Fruit fly (Drosophila melanogaster): ENCODE results near the gene brm.

Gene brm

dm6 chr3L:16002116-16002716, 19.5 kb upstream of the brm start:
- TF ChIP-seq pan (optimal IDR thresholded peaks at IDR 0.05) (no peak), usp (GFP tag; optimal IDR thresholded peaks at IDR 0.05) (no peak), EcR (GFP tag; optimal IDR thresholded peaks at IDR 0.05) (no peak), CG8478 (optimal IDR thresholded peaks at IDR 0.05) (no peak), psq (optimal IDR thresholded peaks at IDR 0.05) (no peak)

- TF ChIP-seq EcR (GFP tag; optimal IDR thresholded peaks at IDR 0.05) (no peak), CG8478 (optimal IDR thresholded peaks at IDR 0.05) (no peak), pan (optimal IDR thresholded peaks at IDR 0.05) (no peak), Dll (optimal IDR thresholded peaks at IDR 0.05) (no peak), psq (optimal IDR thresholded peaks at IDR 0.05) (no peak), usp (GFP tag; optimal IDR thresholded peaks at IDR 0.05) (no peak)
These were observed 18.6 kb upstream of the brm start for dm6 chr3L:16001164-16001679.

dm6 chr3L:15999358-16000005, 16.8 kb upstream of the brm start:
- TF ChIP-seq usp (GFP tag; optimal IDR thresholded peaks at IDR 0.05) = no peak
- no peak for TF ChIP-seq psq (optimal IDR thresholded peaks at IDR 0.05)
- TF ChIP-seq EcR (GFP tag; optimal IDR thresholded peaks at IDR 0.05) = no peak
- no peak for TF ChIP-seq CG8478 (optimal IDR thresholded peaks at IDR 0.05)
- no peak for TF ChIP-seq pan (optimal IDR thresholded peaks at IDR 0.05)
- no peak for TF ChIP-seq Dll (optimal IDR thresholded peaks at IDR 0.05)

- TF ChIP-seq Dll (optimal IDR thresholded peaks at IDR 0.05) (no peak), CG8478 (optimal IDR thresholded peaks at IDR 0.05) (no peak), usp (GFP tag; optimal IDR thresholded peaks at IDR 0.05) (no peak), pan (optimal IDR thresholded peaks at IDR 0.05) (no peak), psq (optimal IDR thresholded peaks at IDR 0.05) (no peak), EcR (GFP tag; optimal IDR thresholded peaks at IDR 0.05) (no peak)
These were observed 15.5 kb upstream of the brm start for dm6 chr3L:15998217-15998616.

dm6 chr3L:15996019-15996418, 13.3 kb upstream of the brm start:
- TF ChIP-seq psq (optimal IDR thresholded peaks at IDR 0.05) (no peak), usp (GFP tag; optimal IDR thresholded peaks at IDR 0.05) (no peak), EcR (GFP tag; optimal IDR thresholded peaks at IDR 0.05) (no peak), CG8478 (optimal IDR thresholded peaks at IDR 0.05) (no peak), Dll (optimal IDR thresholded peaks at IDR 0.05) (no peak), pan (optimal IDR thresholded peaks at IDR 0.05) (no peak)

- TF ChIP-seq pan (optimal IDR thresholded peaks at IDR 0.05) (no peak), psq (optimal IDR thresholded peaks at IDR 0.05) (no peak), usp (GFP tag; optimal IDR thresholded peaks at IDR 0.05) (no peak)
These were observed 5.4 kb upstream of the brm start, which contains the start of gene Hip14 for dm6 chr3L:15988039-15988546. Gene Hip14, plus strand, starts transcription at chr3L:15988236.

- TF ChIP-seq psq (optimal IDR thresholded peaks at IDR 0.05) (no peak), usp (GFP tag; optimal IDR thresholded peaks at IDR 0.05) (no peak), pan (optimal IDR thresholded peaks at IDR 0.05) (no peak), Dll (optimal IDR thresholded peaks at IDR 0.05) (no peak), EcR (GFP tag; optimal IDR thresholded peaks at IDR 0.05) (no peak)
These were observed 5.0 kb upstream of the brm start, which contains the start of gene PolD1 for dm6 chr3L:15987635-15988034. Gene PolD1, minus strand, starts transcription at chr3L:15987815.

- TF ChIP-seq Dll (optimal IDR thresholded peaks at IDR 0.05) (no peak), EcR (GFP tag; optimal IDR thresholded peaks at IDR 0.05) (no peak), pan (optimal IDR thresholded peaks at IDR 0.05) (no peak), psq (optimal IDR thresholded peaks at IDR 0.05) (no peak), usp (GFP tag; optimal IDR thresholded peaks at IDR 0.05) (no peak), CG8478 (optimal IDR thresholded peaks at IDR 0.05) (no peak)
These were observed 521 bp downstream of the brm start for dm6 chr3L:15982148-15982547.

dm6 chr3L:15981403-15981802, 1.3 kb downstream of the brm start:
- no peak for TF ChIP-seq pan (optimal IDR thresholded peaks at IDR 0.05)
- no peak for TF ChIP-seq Dll (optimal IDR thresholded peaks at IDR 0.05)
- no peak for TF ChIP-seq usp (GFP tag; optimal IDR thresholded peaks at IDR 0.05)
- no peak for TF ChIP-seq EcR (GFP tag; optimal IDR thresholded peaks at IDR 0.05)
- no peak for TF ChIP-seq psq (optimal IDR thresholded peaks at IDR 0.05)

- TF ChIP-seq Dll (optimal IDR thresholded peaks at IDR 0.05) = no peak
- no peak for TF ChIP-seq usp (GFP tag; optimal IDR thresholded peaks at IDR 0.05)
- no peak for TF ChIP-seq CG8478 (optimal IDR thresholded peaks at IDR 0.05)
- TF ChIP-seq pan (optimal IDR thresholded peaks at IDR 0.05) = no peak
- TF ChIP-seq psq (optimal IDR thresholded peaks at IDR 0.05) = no peak
These were observed 2.8 kb downstream of the brm start, which contains the start of gene CG17027 for dm6 chr3L:15979912-15980311. Gene CG17027, plus strand, starts transcription at chr3L:15980100.

dm6 chr3L:15979240-15979639, 3.4 kb downstream of the brm start:
- TF ChIP-seq usp (GFP tag; optimal IDR thresholded peaks at IDR 0.05) = no peak
- no peak for TF ChIP-seq psq (optimal IDR thresholded peaks at IDR 0.05)
- no peak for TF ChIP-seq pan (optimal IDR thresholded peaks at IDR 0.05)
- no peak for TF ChIP-seq CG8478 (optimal IDR thresholded peaks at IDR 0.05)
- TF ChIP-seq EcR (GFP tag; optimal IDR thresholded peaks at IDR 0.05) = no peak
- TF ChIP-seq Dll (optimal IDR thresholded peaks at IDR 0.05) = no peak

dm6 chr3L:15978224-15978623, 4.4 kb downstream of the brm start, which contains the start of gene CG17028:
Gene CG17028, plus strand, starts transcription at chr3L:15978524.
- TF ChIP-seq psq (optimal IDR thresholded peaks at IDR 0.05) = no peak

Measured in whole organism.